Worm (Caenorhabditis elegans) whole organism, mixed stage, embryonic: ENCODE data around the gene F26F4.6.

Source experiments
- M03D4.4 ChIP-seq: sonication (generic microtip); optimal IDR thresholded peaks from 2 replicates; lab custom pipeline; 2017; ENCODE audit warnings: mild to moderate bottlenecking, missing genetic modification characterization, missing compliant biosample characterization
- bed-3 ChIP-seq: fragments of 200-800 bp; sonication (Bioruptor generic); optimal IDR thresholded peaks from 3 replicates; lab custom pipeline; 2018; ENCODE audit warnings: mild to moderate bottlenecking, missing genetic modification characterization, moderate library complexity, missing compliant biosample characterization
- blmp-1 ChIP-seq: fragments of 150-350 bp; optimal IDR thresholded peaks from 2 replicates; lab custom pipeline; 2014; ENCODE audit warnings: missing biosample characterization, missing genetic modification characterization
- ceh-39 ChIP-seq: fragments of 150-350 bp; optimal IDR thresholded peaks from 2 replicates; lab custom pipeline; 2014; ENCODE audit warnings: missing biosample characterization, missing genetic modification characterization
- ceh-43 ChIP-seq: fragments of 200-800 bp; sonication (Bioruptor generic); optimal IDR thresholded peaks from 2 replicates; lab custom pipeline; 2018; ENCODE audit warnings: mild to moderate bottlenecking, missing genetic modification characterization, moderate library complexity, missing compliant biosample characterization
- ceh-83 ChIP-seq: fragments of 200-800 bp; sonication (Bioruptor generic); optimal IDR thresholded peaks from 2 replicates; lab custom pipeline; 2018; ENCODE audit warnings: mild to moderate bottlenecking, missing genetic modification characterization, missing compliant biosample characterization
- ces-1 ChIP-seq: fragments of 150-350 bp; optimal IDR thresholded peaks from 2 replicates; lab custom pipeline; 2014; ENCODE audit warnings: missing biosample characterization, missing genetic modification reagents, missing genetic modification characterization
- cnd-1 ChIP-seq: fragments of 200-800 bp; sonication (Bioruptor generic); optimal IDR thresholded peaks from 2 replicates; lab custom pipeline; 2018; ENCODE audit warnings: mild to moderate bottlenecking, missing genetic modification characterization, missing compliant biosample characterization
- drap-1 ChIP-seq: fragments of 200-800 bp; sonication (Bioruptor generic); optimal IDR thresholded peaks from 3 replicates; lab custom pipeline; 2018; ENCODE audit warnings: mild to moderate bottlenecking, missing genetic modification characterization, missing compliant biosample characterization
- elt-1 ChIP-seq: sonication (generic microtip); optimal IDR thresholded peaks from 2 replicates; lab custom pipeline; 2017; ENCODE audit warnings: missing genetic modification characterization, mild to moderate bottlenecking, missing compliant biosample characterization, antibody characterized with exemption, moderate library complexity, borderline replicate concordance; ENCODE audit not compliant: insufficient read depth
- elt-3 ChIP-seq: fragments of 150-350 bp; optimal IDR thresholded peaks from 2 replicates; lab custom pipeline; 2014; ENCODE audit warnings: missing biosample characterization, missing genetic modification characterization
- flh-1 ChIP-seq: fragments of 200-800 bp; sonication (Bioruptor generic); optimal IDR thresholded peaks from 2 replicates; lab custom pipeline; 2018; ENCODE audit warnings: mild to moderate bottlenecking, missing genetic modification characterization, moderate library complexity, missing compliant biosample characterization
- ham-2 ChIP-seq: fragments of 200-800 bp; sonication (Bioruptor generic); optimal IDR thresholded peaks from 2 replicates; lab custom pipeline; 2018; ENCODE audit warnings: mild to moderate bottlenecking, missing genetic modification characterization, missing compliant biosample characterization
- hlh-1 ChIP-seq: fragments of 150-350 bp; optimal IDR thresholded peaks from 2 replicates; lab custom pipeline; 2014; ENCODE audit warnings: missing biosample characterization, missing genetic modification reagents, missing genetic modification characterization
- lin-13 ChIP-seq: fragments of 150-350 bp; optimal IDR thresholded peaks from 2 replicates; lab custom pipeline; 2014; ENCODE audit warnings: missing biosample characterization, missing genetic modification characterization
- lin-32 ChIP-seq: fragments of 200-800 bp; sonication (Bioruptor generic); optimal IDR thresholded peaks from 2 replicates; lab custom pipeline; 2018; ENCODE audit warnings: mild to moderate bottlenecking, missing genetic modification characterization, missing compliant biosample characterization
- lsy-2 ChIP-seq: fragments of 150-350 bp; optimal IDR thresholded peaks from 2 replicates; lab custom pipeline; 2014; ENCODE audit warnings: missing biosample characterization, missing genetic modification characterization
- mab-5 ChIP-seq: fragments of 150-350 bp; optimal IDR thresholded peaks from 2 replicates; lab custom pipeline; 2014; ENCODE audit warnings: missing biosample characterization, missing genetic modification characterization
- mep-1 ChIP-seq: fragments of 150-350 bp; optimal IDR thresholded peaks from 2 replicates; lab custom pipeline; 2017; ENCODE audit warnings: missing biosample characterization, missing genetic modification reagents, missing genetic modification characterization, inconsistent platforms
- mls-2 ChIP-seq: sonication (generic microtip); optimal IDR thresholded peaks from 2 replicates; lab custom pipeline; 2016; ENCODE audit warnings: mild to moderate bottlenecking, missing genetic modification characterization, moderate library complexity, missing compliant biosample characterization
- nhr-12 ChIP-seq: fragments of 150-350 bp; optimal IDR thresholded peaks from 2 replicates; lab custom pipeline; 2014; ENCODE audit warnings: missing biosample characterization, missing genetic modification characterization
- nhr-2 ChIP-seq: fragments of 150-350 bp; optimal IDR thresholded peaks from 2 replicates; lab custom pipeline; 2014; ENCODE audit warnings: missing biosample characterization, missing genetic modification characterization
- nhr-237 ChIP-seq: fragments of 150-350 bp; optimal IDR thresholded peaks from 2 replicates; lab custom pipeline; 2014; ENCODE audit warnings: missing biosample characterization, missing genetic modification characterization
- nhr-28 ChIP-seq: fragments of 150-350 bp; optimal IDR thresholded peaks from 2 replicates; lab custom pipeline; 2014; ENCODE audit warnings: missing biosample characterization, missing genetic modification characterization
- nhr-76 ChIP-seq: sonication (generic microtip); optimal IDR thresholded peaks from 2 replicates; lab custom pipeline; 2017; ENCODE audit warnings: missing biosample characterization, missing genetic modification characterization
- pha-4 ChIP-seq: fragments of 150-350 bp; optimal IDR thresholded peaks from 2 replicates; lab custom pipeline; 2018; ENCODE audit warnings: missing biosample characterization, missing genetic modification reagents, missing genetic modification characterization
- sem-2 ChIP-seq: fragments of 200-800 bp; sonication (Bioruptor generic); optimal IDR thresholded peaks from 2 replicates; lab custom pipeline; 2018; ENCODE audit warnings: mild to moderate bottlenecking, missing genetic modification characterization, missing compliant biosample characterization
- snpc-4 ChIP-seq: fragments of 150-350 bp; optimal IDR thresholded peaks from 2 replicates; lab custom pipeline; 2014; ENCODE audit warnings: missing biosample characterization, missing genetic modification characterization
- sptf-1 ChIP-seq: sonication (generic microtip); optimal IDR thresholded peaks from 2 replicates; lab custom pipeline; 2017; ENCODE audit warnings: mild to moderate bottlenecking, missing genetic modification characterization, moderate library complexity, missing compliant biosample characterization
- tbx-8 ChIP-seq: fragments of 200-800 bp; sonication (Bioruptor generic); optimal IDR thresholded peaks from 2 replicates; lab custom pipeline; 2018; ENCODE audit warnings: mild to moderate bottlenecking, missing genetic modification characterization, moderate library complexity, missing compliant biosample characterization
- unc-120 ChIP-seq: sonication (generic microtip); optimal IDR thresholded peaks from 2 replicates; lab custom pipeline; 2017; ENCODE audit warnings: missing genetic modification characterization, missing compliant biosample characterization; ENCODE audit not compliant: poor library complexity, severe bottlenecking
- unc-39 ChIP-seq: fragments of 150-350 bp; optimal IDR thresholded peaks from 2 replicates; lab custom pipeline; 2014; ENCODE audit warnings: missing biosample characterization, missing genetic modification characterization
- unc-62 ChIP-seq: fragments of 150-350 bp; optimal IDR thresholded peaks from 2 replicates; lab custom pipeline; 2014; ENCODE audit warnings: missing biosample characterization, missing genetic modification reagents, missing genetic modification characterization
- zip-8 ChIP-seq: fragments of 150-350 bp; optimal IDR thresholded peaks from 2 replicates; lab custom pipeline; 2014; ENCODE audit warnings: missing biosample characterization, missing genetic modification characterization
- ztf-11 ChIP-seq: fragments of 150-350 bp; optimal IDR thresholded peaks from 2 replicates; lab custom pipeline; 2014; ENCODE audit warnings: missing biosample characterization, missing genetic modification characterization

F26F4.6 gene

DNA sequence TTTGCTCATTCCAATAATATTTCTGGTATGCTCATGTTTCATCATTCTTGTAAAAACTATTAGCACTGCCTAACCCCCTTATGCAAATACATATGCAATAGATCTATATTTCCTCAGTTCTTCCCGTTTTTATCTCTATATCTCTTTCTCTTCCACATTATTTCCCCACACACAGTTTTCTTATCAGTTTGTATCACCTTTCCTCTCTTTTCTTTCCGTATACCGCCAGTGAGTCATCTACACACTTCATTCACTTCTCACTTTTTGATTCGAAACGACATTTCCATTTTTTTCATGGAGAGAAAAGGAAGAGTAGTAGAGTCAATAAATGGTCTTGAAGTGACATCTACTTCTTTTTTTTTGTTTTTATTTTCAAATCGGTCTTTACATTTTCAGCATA lies 12.9 kb upstream of the F26F4.6 start:
- TF ChIP-seq lin-13, result no peak
- TF ChIP-seq unc-62 (GFP tag; lab: Kevin White, UChicago), result no peak
- TF ChIP-seq elt-1 (tag; lab: Kevin White, UChicago), result no peak
- no peak for TF ChIP-seq lsy-2 (tag; lab: Kevin White, UChicago)
- no peak for TF ChIP-seq blmp-1 (tag; lab: Kevin White, UChicago)
- TF ChIP-seq ham-2 (GFP tag; lab: Kevin White, UChicago), result no peak
- no peak for TF ChIP-seq cnd-1
- no peak for TF ChIP-seq mls-2 (tag; lab: Kevin White, UChicago)

DNA sequence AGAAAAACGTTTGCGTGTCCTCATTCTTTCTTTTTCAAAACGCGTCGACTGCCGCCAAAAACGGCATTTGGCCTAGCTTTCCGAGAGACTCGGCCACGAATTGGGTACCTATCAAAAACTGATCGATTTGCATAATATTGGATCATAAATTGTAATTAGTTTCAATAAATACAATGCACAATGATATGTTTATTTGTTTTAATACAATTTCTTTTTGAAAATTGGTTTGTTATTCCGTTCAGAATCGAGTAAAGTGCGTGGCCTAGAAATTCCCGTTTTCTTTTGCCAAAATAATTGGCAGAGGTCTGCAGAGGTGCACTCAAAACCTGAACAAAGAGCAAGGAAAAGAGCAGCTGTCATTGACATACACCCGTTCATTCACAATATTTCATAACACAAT lies 12.0 kb upstream of the F26F4.6 start, which contains the start of gene F26F4.8:
TSS of gene F26F4.8 (minus strand) at position 69 of the 400 bp plus-strand sequence.
- TF ChIP-seq bed-3 (GFP tag; lab: Kevin White, UChicago) (no peak), nhr-76 (tag; lab: Kevin White, UChicago) (no peak), nhr-237 (no peak), mls-2 (tag; lab: Kevin White, UChicago) (no peak), ceh-83 (GFP tag; lab: Kevin White, UChicago) (peak; percentile 43), cnd-1 (no peak), unc-120 (tag; lab: Kevin White, UChicago) (peak; percentile 92), lin-13 (no peak), snpc-4 (tag; lab: Kevin White, UChicago) (no peak), elt-3 (tag; lab: Kevin White, UChicago) (no peak), nhr-12 (no peak), zip-8 (tag; lab: Kevin White, UChicago) (no peak), unc-62 (GFP tag; lab: Kevin White, UChicago) (no peak), hlh-1 (tag; lab: Kevin White, UChicago) (peak; percentile 37), pha-4 (tag; lab: Kevin White, UChicago) (no peak), ham-2 (GFP tag; lab: Kevin White, UChicago) (no peak), drap-1 (GFP tag; lab: Kevin White, UChicago) (no peak), mep-1 (tag; lab: Kevin White, UChicago) (peak; percentile 18), lin-32 (GFP tag; lab: Kevin White, UChicago) (peak; percentile 2), tbx-8 (GFP tag; lab: Kevin White, UChicago) (no peak), flh-1 (GFP tag; lab: Kevin White, UChicago) (no peak), elt-1 (tag; lab: Kevin White, UChicago) (no peak), nhr-28 (no peak), mab-5 (tag; lab: Kevin White, UChicago) (no peak), lsy-2 (tag; lab: Kevin White, UChicago) (no peak), nhr-2 (tag; lab: Kevin White, UChicago) (no peak), sptf-1 (tag; lab: Kevin White, UChicago) (peak; percentile 26), M03D4.4 (tag; lab: Kevin White, UChicago) (no peak), unc-39 (no peak), sem-2 (no peak), ceh-39 (tag; lab: Kevin White, UChicago) (no peak), blmp-1 (tag; lab: Kevin White, UChicago) (no peak), ceh-43 (GFP tag; lab: Kevin White, UChicago) (peak; percentile 19), ces-1 (GFP tag; lab: Kevin White, UChicago) (peak; percentile 2), ztf-11 (tag; lab: Kevin White, UChicago) (no peak)

DNA sequence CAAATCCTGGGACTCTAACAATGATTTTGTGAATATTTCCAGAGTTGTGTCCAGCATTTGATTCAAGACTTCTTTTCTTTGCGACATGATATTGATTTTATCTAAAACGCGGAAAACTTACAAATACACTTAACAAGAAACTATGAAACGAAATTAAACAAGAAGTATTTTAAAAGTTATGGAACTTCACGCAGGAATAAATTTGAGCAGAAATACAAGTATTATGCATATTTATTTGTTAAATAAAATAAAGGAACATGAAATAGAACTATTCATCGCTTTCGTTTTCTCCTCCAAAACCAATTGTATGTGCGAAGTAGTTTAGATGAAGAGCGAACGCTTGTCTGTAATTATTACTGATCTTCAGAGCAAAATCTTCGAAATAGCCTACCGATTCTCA lies 10.3 kb upstream of the F26F4.6 start, which contains the start of gene kbp-2:
TSS of gene kbp-2 (minus strand) at position 101 of the 400 bp plus-strand sequence.
- no peak for TF ChIP-seq ceh-83 (GFP tag; lab: Kevin White, UChicago)
- no peak for TF ChIP-seq bed-3 (GFP tag; lab: Kevin White, UChicago)
- no peak for TF ChIP-seq tbx-8 (GFP tag; lab: Kevin White, UChicago)
- TF ChIP-seq unc-120 (tag; lab: Kevin White, UChicago), result no peak
- TF ChIP-seq nhr-12, result no peak
- no peak for TF ChIP-seq drap-1 (GFP tag; lab: Kevin White, UChicago)
- TF ChIP-seq mab-5 (tag; lab: Kevin White, UChicago), result no peak
- no peak for TF ChIP-seq unc-39
- TF ChIP-seq lsy-2 (tag; lab: Kevin White, UChicago), result no peak
- no peak for TF ChIP-seq snpc-4 (tag; lab: Kevin White, UChicago)
